Worm (Caenorhabditis elegans) whole organism, mixed stage, embryonic: ENCODE results near the gene F15E6.3.

Experiments
- ces-1 ChIP-seq: fragments of 150-350 bp; optimal IDR thresholded peaks from 2 replicates; lab custom pipeline; 2014; ENCODE audit warnings: missing biosample characterization, missing genetic modification reagents, missing genetic modification characterization
- elt-3 ChIP-seq: fragments of 150-350 bp; optimal IDR thresholded peaks from 2 replicates; lab custom pipeline; 2014; ENCODE audit warnings: missing biosample characterization, missing genetic modification characterization
- ham-2 ChIP-seq: fragments of 200-800 bp; sonication (Bioruptor generic); optimal IDR thresholded peaks from 2 replicates; lab custom pipeline; 2018; ENCODE audit warnings: mild to moderate bottlenecking, missing genetic modification characterization, missing compliant biosample characterization
- hlh-1 ChIP-seq: fragments of 150-350 bp; optimal IDR thresholded peaks from 2 replicates; lab custom pipeline; 2014; ENCODE audit warnings: missing biosample characterization, missing genetic modification reagents, missing genetic modification characterization
- lin-13 ChIP-seq: fragments of 150-350 bp; optimal IDR thresholded peaks from 2 replicates; lab custom pipeline; 2014; ENCODE audit warnings: missing biosample characterization, missing genetic modification characterization
- lin-32 ChIP-seq: fragments of 200-800 bp; sonication (Bioruptor generic); optimal IDR thresholded peaks from 2 replicates; lab custom pipeline; 2018; ENCODE audit warnings: mild to moderate bottlenecking, missing genetic modification characterization, missing compliant biosample characterization
- nhr-12 ChIP-seq: fragments of 150-350 bp; optimal IDR thresholded peaks from 2 replicates; lab custom pipeline; 2014; ENCODE audit warnings: missing biosample characterization, missing genetic modification characterization
- nhr-2 ChIP-seq: fragments of 150-350 bp; optimal IDR thresholded peaks from 2 replicates; lab custom pipeline; 2014; ENCODE audit warnings: missing biosample characterization, missing genetic modification characterization
- nhr-237 ChIP-seq: fragments of 150-350 bp; optimal IDR thresholded peaks from 2 replicates; lab custom pipeline; 2014; ENCODE audit warnings: missing biosample characterization, missing genetic modification characterization
- snpc-4 ChIP-seq: fragments of 150-350 bp; optimal IDR thresholded peaks from 2 replicates; lab custom pipeline; 2014; ENCODE audit warnings: missing biosample characterization, missing genetic modification characterization
- ztf-11 ChIP-seq: fragments of 150-350 bp; optimal IDR thresholded peaks from 2 replicates; lab custom pipeline; 2014; ENCODE audit warnings: missing biosample characterization, missing genetic modification characterization

DNA sequence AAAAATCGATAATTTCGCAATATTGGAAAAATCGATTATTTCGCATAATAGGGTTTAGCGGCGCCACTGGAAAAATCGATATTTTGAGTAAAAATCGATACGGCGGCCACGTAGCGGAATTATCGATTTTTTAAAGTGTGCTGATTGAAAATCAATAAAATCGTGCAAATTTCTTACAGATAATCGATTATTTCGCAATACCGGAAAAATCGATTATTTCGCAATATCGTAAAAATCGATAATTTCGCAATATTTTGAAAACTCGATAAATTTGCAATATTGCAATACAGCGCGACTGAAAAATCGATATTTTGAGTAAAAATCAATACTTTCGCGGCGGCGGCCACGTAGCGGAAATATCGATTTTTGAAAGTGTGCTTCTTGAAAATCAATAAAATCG is 22.9 kb downstream of the F15E6.3 start:
- TF ChIP-seq lin-32 (GFP tag; lab: Kevin White, UChicago) (no peak), ham-2 (GFP tag; lab: Kevin White, UChicago) (no peak), ces-1 (no peak), lin-13 (no peak), nhr-2 (tag; lab: Kevin White, UChicago) (no peak), elt-3 (no peak), nhr-12 (tag; lab: Kevin White, UChicago) (no peak), ztf-11 (tag; lab: Kevin White, UChicago) (no peak), nhr-237 (tag; lab: Kevin White, UChicago) (no peak), snpc-4 (no peak), hlh-1 (tag; lab: Kevin White, UChicago) (no peak)
